Fruit fly (Drosophila melanogaster) whole organism, prepupa: ENCODE results near the gene CG15247.

Experiments used
- CG10631 ChIP-seq: fragments of 200-800 bp; sonication (Bioruptor generic); optimal IDR thresholded peaks from 2 replicates; lab custom pipeline; 2016; ENCODE audit warnings: missing biosample characterization, missing genetic modification characterization
- CG10669 ChIP-seq: fragments of 200-800 bp; sonication (Bioruptor generic); optimal IDR thresholded peaks from 3 replicates; lab custom pipeline; 2018; ENCODE audit warnings: missing biosample characterization, mild to moderate bottlenecking, missing genetic modification characterization, moderate library complexity
- CG11762 ChIP-seq: fragments of 200-800 bp; sonication (Bioruptor generic); optimal IDR thresholded peaks from 3 replicates; lab custom pipeline; 2016; ENCODE audit warnings: missing biosample characterization, missing genetic modification characterization; ENCODE audit not compliant: insufficient read depth
- CG15336 ChIP-seq: fragments of 200-800 bp; sonication (Bioruptor generic); IDR thresholded peaks from 2 replicates; pipeline ENCODE4 v1.3.6; 2022; ENCODE audit warnings: missing biosample characterization, missing genetic modification characterization
- CG1621 ChIP-seq: fragments of 200-800 bp; sonication (Bioruptor generic); optimal IDR thresholded peaks from 3 replicates; lab custom pipeline; 2018; ENCODE audit warnings: missing biosample characterization, mild to moderate bottlenecking, missing genetic modification characterization
- CG31627 ChIP-seq: fragments of 200-800 bp; sonication (Bioruptor generic); optimal IDR thresholded peaks from 3 replicates; lab custom pipeline; 2016; ENCODE audit warnings: missing biosample characterization, missing genetic modification characterization
- CG32006 ChIP-seq: fragments of 200-800 bp; sonication (Bioruptor generic); optimal IDR thresholded peaks from 3 replicates; lab custom pipeline; 2017; ENCODE audit warnings: missing biosample characterization, mild to moderate bottlenecking, missing genetic modification characterization
- CG6163 ChIP-seq: fragments of 200-800 bp; sonication (Bioruptor generic); IDR thresholded peaks from 3 replicates; pipeline ENCODE4 v1.3.6; 2022; ENCODE audit warnings: missing biosample characterization, missing genetic modification characterization
- CG6792 ChIP-seq: fragments of 200-800 bp; sonication (Bioruptor generic); optimal IDR thresholded peaks from 3 replicates; lab custom pipeline; 2016; ENCODE audit warnings: missing biosample characterization, missing genetic modification characterization
- CG6854 ChIP-seq: fragments of 200-800 bp; sonication (Bioruptor generic); optimal IDR thresholded peaks from 2 replicates; lab custom pipeline; 2017; ENCODE audit warnings: missing biosample characterization, mild to moderate bottlenecking, missing genetic modification characterization
- CG7368 ChIP-seq: fragments of 200-800 bp; sonication (Bioruptor generic); optimal IDR thresholded peaks from 3 replicates; lab custom pipeline; 2016; ENCODE audit warnings: missing biosample characterization, missing genetic modification characterization
- CG8119 ChIP-seq: fragments of 200-800 bp; sonication (Bioruptor generic); IDR thresholded peaks from 3 replicates; pipeline ENCODE4 v1.3.6; 2022; ENCODE audit warnings: missing biosample characterization, missing genetic modification characterization
- Eip78C ChIP-seq: fragments of 200-800 bp; sonication (Bioruptor generic); peaks from one replicate; lab custom pipeline; 2016; ENCODE audit warnings: missing biosample characterization, missing genetic modification characterization
- Ets21C ChIP-seq: fragments of 200-800 bp; sonication (Bioruptor generic); optimal IDR thresholded peaks from 3 replicates; lab custom pipeline; 2016; ENCODE audit warnings: missing biosample characterization, missing genetic modification characterization
- Gug ChIP-seq: fragments of 200-800 bp; sonication (Bioruptor generic); IDR thresholded peaks from 2 replicates; pipeline ENCODE4 v1.3.6; 2022; ENCODE audit warnings: missing biosample characterization, missing genetic modification characterization
- Hr39 ChIP-seq: fragments of 200-800 bp; sonication (Bioruptor generic); optimal IDR thresholded peaks from 2 replicates; lab custom pipeline; 2016; ENCODE audit warnings: missing biosample characterization, missing genetic modification characterization
- Met ChIP-seq: fragments of 200-800 bp; sonication (Bioruptor generic); optimal IDR thresholded peaks from 3 replicates; lab custom pipeline; 2016; ENCODE audit warnings: missing biosample characterization, missing genetic modification characterization
- OdsH ChIP-seq: fragments of 200-800 bp; sonication (Bioruptor generic); optimal IDR thresholded peaks from 3 replicates; lab custom pipeline; 2016; ENCODE audit warnings: missing biosample characterization, missing genetic modification characterization
- Smox ChIP-seq: fragments of 200-800 bp; sonication (Bioruptor generic); optimal IDR thresholded peaks from 3 replicates; lab custom pipeline; 2016; ENCODE audit warnings: missing biosample characterization, missing genetic modification characterization
- Sox14 ChIP-seq: fragments of 200-800 bp; sonication (Bioruptor generic); optimal IDR thresholded peaks from 3 replicates; lab custom pipeline; 2016; ENCODE audit warnings: missing biosample characterization, missing genetic modification characterization
- Sox15 ChIP-seq: fragments of 200-800 bp; sonication (Bioruptor generic); optimal IDR thresholded peaks from 3 replicates; lab custom pipeline; 2016; ENCODE audit warnings: missing biosample characterization, missing genetic modification characterization
- acj6 ChIP-seq: fragments of 200-800 bp; sonication (Bioruptor generic); optimal IDR thresholded peaks from 3 replicates; lab custom pipeline; 2016; ENCODE audit warnings: missing biosample characterization, missing genetic modification characterization
- dac ChIP-seq: fragments of 200-800 bp; sonication (Bioruptor generic); optimal IDR thresholded peaks from 2 replicates; lab custom pipeline; 2017; ENCODE audit warnings: missing biosample characterization, mild to moderate bottlenecking, missing genetic modification characterization
- dsx ChIP-seq: fragments of 200-800 bp; optimal IDR thresholded peaks from 3 replicates; lab custom pipeline; 2019; ENCODE audit warnings: missing biosample characterization, mild to moderate bottlenecking, missing genetic modification characterization, moderate library complexity; ENCODE audit not compliant: poor library complexity, severe bottlenecking
- eg ChIP-seq: fragments of 200-800 bp; sonication (Bioruptor generic); IDR thresholded peaks from 3 replicates; pipeline ENCODE4 v1.3.6; 2022; ENCODE audit warnings: missing biosample characterization, missing genetic modification characterization
- esn ChIP-seq: fragments of 200-800 bp; sonication (Bioruptor generic); optimal IDR thresholded peaks from 2 replicates; lab custom pipeline; 2016; ENCODE audit warnings: missing biosample characterization, mild to moderate bottlenecking, missing genetic modification characterization, moderate library complexity
- fd59A ChIP-seq: fragments of 200-800 bp; sonication (Bioruptor generic); optimal IDR thresholded peaks from 2 replicates; lab custom pipeline; 2017; ENCODE audit warnings: missing biosample characterization, mild to moderate bottlenecking, missing genetic modification characterization, missing genetic modification reagents
- fkh ChIP-seq: fragments of 200-800 bp; sonication (Bioruptor generic); optimal IDR thresholded peaks from 3 replicates; lab custom pipeline; 2017; ENCODE audit warnings: missing biosample characterization, mild to moderate bottlenecking, missing genetic modification characterization, moderate library complexity
- lz ChIP-seq: fragments of 200-800 bp; sonication (Bioruptor generic); optimal IDR thresholded peaks from 3 replicates; lab custom pipeline; 2016; ENCODE audit warnings: missing biosample characterization, missing genetic modification characterization
- pdm3 ChIP-seq: fragments of 200-800 bp; sonication (Bioruptor generic); optimal IDR thresholded peaks from 3 replicates; lab custom pipeline; 2016; ENCODE audit warnings: missing biosample characterization, missing genetic modification characterization
- spab ChIP-seq: fragments of 200-800 bp; sonication (Bioruptor generic); optimal IDR thresholded peaks from 2 replicates; lab custom pipeline; 2017; ENCODE audit warnings: missing biosample characterization, mild to moderate bottlenecking, missing genetic modification characterization, missing genetic modification reagents
- ss ChIP-seq, 2 experiments: fragments of 200-800 bp; sonication (Bioruptor generic); optimal IDR thresholded peaks; 2 replicates in 1 of 2; 3 replicates in 1 of 2; lab custom pipeline; 2017 to 2018; ENCODE audit warnings: mild to moderate bottlenecking in 2 of 2, missing biosample characterization in 2 of 2, missing genetic modification characterization in 2 of 2, moderate library complexity in 1 of 2
- svp ChIP-seq: fragments of 200-800 bp; sonication (Bioruptor generic); peaks from one replicate; lab custom pipeline; 2016; ENCODE audit warnings: missing biosample characterization, missing genetic modification characterization
- topi ChIP-seq: fragments of 200-800 bp; sonication (Bioruptor generic); optimal IDR thresholded peaks from 3 replicates; lab custom pipeline; 2016; ENCODE audit warnings: missing biosample characterization, missing genetic modification characterization

Gene CG15247

dm6 chrX:9829896-9830295, 46.6 kb downstream of the CG15247 start (continued):
- TF ChIP-seq CG11762 (GFP tag; lab: Kevin White, UChicago), result no peak
- no peak for TF ChIP-seq Ets21C (GFP tag; lab: Kevin White, UChicago)
- TF ChIP-seq Eip78C, result peak; percentile 36
- TF ChIP-seq CG6163 (GFP tag; lab: Robert Waterston, UW), result no peak
- no peak for TF ChIP-seq CG7368 (GFP tag; lab: Kevin White, UChicago)
- TF ChIP-seq Sox14 (GFP tag; lab: Kevin White, UChicago), result no peak
- TF ChIP-seq CG31627, result peak; percentile 19
- no peak for TF ChIP-seq pdm3
- TF ChIP-seq Hr39 (GFP tag; lab: Kevin White, UChicago), result peak; percentile 20
- TF ChIP-seq eg (GFP tag; lab: Robert Waterston, UW), result no peak
- TF ChIP-seq CG1621 (tag; lab: Kevin White, UChicago), result no peak
- no peak for TF ChIP-seq spab (GFP tag; lab: Kevin White, UChicago)
- TF ChIP-seq acj6 (GFP tag; lab: Kevin White, UChicago), result no peak
- no peak for TF ChIP-seq CG6854
- TF ChIP-seq CG10669 (GFP tag; lab: Kevin White, UChicago), result peak; percentile 7
- no peak for TF ChIP-seq fd59A (GFP tag; lab: Kevin White, UChicago)
- peak; percentile 1 for TF ChIP-seq Met
- TF ChIP-seq dsx (GFP tag; lab: Kevin White, UChicago), result no peak
- peak; percentile 14 for TF ChIP-seq CG10631 (GFP tag; lab: Kevin White, UChicago)
- TF ChIP-seq fkh (GFP tag; lab: Kevin White, UChicago), result no peak
- no peak for TF ChIP-seq CG6792 (GFP tag; lab: Kevin White, UChicago)
- no peak for TF ChIP-seq dac (GFP tag; lab: Kevin White, UChicago)
- TF ChIP-seq lz (GFP tag; lab: Kevin White, UChicago), result peak; percentile 3
- peak; percentile 82 for TF ChIP-seq svp
- peak; percentile 38 for TF ChIP-seq CG32006 (GFP tag; lab: Kevin White, UChicago)
- TF ChIP-seq CG15336, result peak; percentile 19; the same call in 1 of the 2 replicates
- no peak for TF ChIP-seq ss (GFP tag; optimal IDR thresholded peaks at IDR 0.05; lab: Kevin White, UChicago)
- no peak for TF ChIP-seq OdsH
- TF ChIP-seq CG8119 (GFP tag; lab: Robert Waterston, UW), result no peak
- no peak for TF ChIP-seq Sox15 (GFP tag; lab: Kevin White, UChicago)
- peak; percentile 13 for TF ChIP-seq topi (GFP tag; lab: Kevin White, UChicago)
- no peak for TF ChIP-seq esn
- TF ChIP-seq Gug (GFP tag; lab: Robert Waterston, UW), result no peak
- TF ChIP-seq Smox (GFP tag; lab: Kevin White, UChicago), result peak; percentile 2
